Worm (Caenorhabditis elegans) whole organism, L4/young adult: ENCODE data around the gene T10G3.3.
"Not testable (repeated sequence)": the region's sequence is repeated elsewhere in the genome, so short reads cannot be mapped to it uniquely, and the experiment has no call there.

Source experiments
- W03F9.2 ChIP-seq: fragments of 150-350 bp; optimal IDR thresholded peaks from 2 replicates; lab custom pipeline; 2014; ENCODE audit warnings: missing biosample characterization, missing genetic modification characterization
- dao-5 ChIP-seq: sonication (generic microtip); optimal IDR thresholded peaks from 2 replicates; lab custom pipeline; 2016; ENCODE audit warnings: missing genotype, missing genetic modification characterization, moderate library complexity, missing compliant biosample characterization
- him-1 ChIP-seq: sonication (generic microtip); optimal IDR thresholded peaks from 2 replicates; lab custom pipeline; 2016; ENCODE audit warnings: missing genotype, missing genetic modification reagents, missing genetic modification characterization, missing compliant biosample characterization

The T10G3.3 gene

ce11 chrV:13479766-13480165, 10.2 kb downstream of the T10G3.3 start, which contains the start of gene T10G3.2:
T10G3.2 (minus strand) TSS chrV:13479866.
- TF ChIP-seq him-1: no peak
- no peak for TF ChIP-seq W03F9.2 (tag; lab: Kevin White, UChicago)
- TF ChIP-seq dao-5 (tag; lab: Kevin White, UChicago): no peak

- TF ChIP-seq dao-5 (tag; lab: Kevin White, UChicago): no peak
- no peak for TF ChIP-seq him-1
- no peak for TF ChIP-seq W03F9.2 (tag; lab: Kevin White, UChicago)
These were observed 13.6 kb downstream of the T10G3.3 start, which contains the start of gene T10G3.8 for ce11 chrV:13476350-13476749. T10G3.8 (minus strand) TSS chrV:13476450.

- TF ChIP-seq him-1 (no peak), dao-5 (tag; lab: Kevin White, UChicago) (no peak), W03F9.2 (tag; lab: Kevin White, UChicago) (no peak)
These were observed 16.5 kb downstream of the T10G3.3 start, which contains the start of gene T10G3.1 for ce11 chrV:13473467-13473866. T10G3.1 (minus strand) TSS chrV:13473679.

- TF ChIP-seq dao-5 (tag; lab: Kevin White, UChicago): no peak
- no peak for TF ChIP-seq W03F9.2 (tag; lab: Kevin White, UChicago)
- no peak for TF ChIP-seq him-1
These were observed 17.9 kb downstream of the T10G3.3 start for ce11 chrV:13472062-13472461.

- TF ChIP-seq W03F9.2 (tag; lab: Kevin White, UChicago): peak; percentile 73
- no peak for TF ChIP-seq dao-5 (tag; lab: Kevin White, UChicago)
- peak; percentile 80 for TF ChIP-seq him-1
These were observed 21.7 kb downstream of the T10G3.3 start, which contains the start of the genes F25H9.6 and F25H9.7 for ce11 chrV:13468190-13468765. F25H9.6 (minus strand) TSS chrV:13468361. F25H9.7 (plus strand) TSS chrV:13468376.

- TF ChIP-seq dao-5 (tag; lab: Kevin White, UChicago): no peak
- no peak for TF ChIP-seq him-1
- TF ChIP-seq W03F9.2 (tag; lab: Kevin White, UChicago): no peak
These were observed 25.9 kb downstream of the T10G3.3 start for ce11 chrV:13464123-13464522.

ce11 chrV:13462974-13463373, 27.0 kb downstream of the T10G3.3 start, which contains the start of gene frm-10:
frm-10 (plus strand) TSS chrV:13463207.
- TF ChIP-seq W03F9.2 (tag; lab: Kevin White, UChicago): peak; percentile 55
- TF ChIP-seq dao-5 (tag; lab: Kevin White, UChicago): no peak
- no peak for TF ChIP-seq him-1

ce11 chrV:13459323-13459722, 30.7 kb downstream of the T10G3.3 start, which contains the start of gene bath-39:
bath-39 (plus strand) TSS chrV:13459459.
- TF ChIP-seq dao-5 (tag; lab: Kevin White, UChicago): no peak

ce11 chrV:13457858-13458257, 32.1 kb downstream of the T10G3.3 start, which contains the start of gene F25H9.2:
F25H9.2 (plus strand) TSS chrV:13458083.
- no peak for TF ChIP-seq W03F9.2 (tag; lab: Kevin White, UChicago)
- no peak for TF ChIP-seq him-1
- no peak for TF ChIP-seq dao-5 (tag; lab: Kevin White, UChicago)

ce11 chrV:13455448-13455847, 34.6 kb downstream of the T10G3.3 start, which contains the start of gene lurp-3:
lurp-3 (plus strand) TSS chrV:13455748.
- no peak for TF ChIP-seq him-1
- TF ChIP-seq dao-5 (tag; lab: Kevin White, UChicago): no peak
- TF ChIP-seq W03F9.2 (tag; lab: Kevin White, UChicago): no peak

ce11 chrV:13453334-13453733, 36.7 kb downstream of the T10G3.3 start, which contains the start of gene lurp-2:
lurp-2 (plus strand) TSS chrV:13453634.
- no peak for TF ChIP-seq W03F9.2 (tag; lab: Kevin White, UChicago)
- TF ChIP-seq dao-5 (tag; lab: Kevin White, UChicago): no peak
- TF ChIP-seq him-1: no peak

- TF ChIP-seq dao-5 (tag; lab: Kevin White, UChicago): no peak
- no peak for TF ChIP-seq him-1
- TF ChIP-seq W03F9.2 (tag; lab: Kevin White, UChicago): no peak
These were observed 44.6 kb downstream of the T10G3.3 start, which contains the start of gene Y2H9A.4 for ce11 chrV:13445229-13445949. Y2H9A.4 (plus strand) TSS chrV:13445899.

ce11 chrV:13443535-13443934, 46.5 kb downstream of the T10G3.3 start, which contains the start of gene Y2H9A.6:
Y2H9A.6 (plus strand) TSS chrV:13443835.
- TF ChIP-seq dao-5 (tag; lab: Kevin White, UChicago); him-1; W03F9.2 (tag; lab: Kevin White, UChicago): not testable (repeated sequence)

- TF ChIP-seq dao-5 (tag; lab: Kevin White, UChicago) (no peak), him-1 (no peak), W03F9.2 (tag; lab: Kevin White, UChicago) (no peak)
These were observed 47.2 kb downstream of the T10G3.3 start for ce11 chrV:13442819-13443218.
